Worm (Caenorhabditis elegans) whole organism, L4 larva: ENCODE results near the gene rpl-36.

ENCODE experiments used
- F10B5.3 ChIP-seq: sonication (generic microtip); optimal IDR thresholded peaks from 2 replicates; lab custom pipeline; 2016; ENCODE audit warnings: mild to moderate bottlenecking, missing genetic modification characterization, missing compliant biosample characterization
- F37D6.2 ChIP-seq: sonication (generic microtip); optimal IDR thresholded peaks from 2 replicates; lab custom pipeline; 2016; ENCODE audit warnings: mild to moderate bottlenecking, missing genetic modification characterization, missing compliant biosample characterization
- Y105C5A.15 ChIP-seq: fragments of 200-800 bp; sonication (Bioruptor generic); IDR thresholded peaks from 2 replicates; pipeline ENCODE4 v1.3.6; 2022; ENCODE audit warnings: missing genetic modification characterization, missing compliant biosample characterization
- aly-2 ChIP-seq: sonication (generic microtip); optimal IDR thresholded peaks from 2 replicates; lab custom pipeline; 2018; ENCODE audit warnings: missing biosample characterization, missing genetic modification characterization
- ceh-62 ChIP-seq: sonication (generic microtip); optimal IDR thresholded peaks from 2 replicates; lab custom pipeline; 2017; ENCODE audit warnings: missing biosample characterization, missing genetic modification characterization
- fkh-10 ChIP-seq: fragments of 150-350 bp; optimal IDR thresholded peaks from 2 replicates; lab custom pipeline; 2014; ENCODE audit warnings: missing biosample characterization, missing genetic modification reagents, missing genetic modification characterization
- lin-13 ChIP-seq: fragments of 150-350 bp; optimal IDR thresholded peaks from 2 replicates; lab custom pipeline; 2014; ENCODE audit warnings: missing biosample characterization, missing genetic modification reagents, missing genetic modification characterization
- lin-15B ChIP-seq: fragments of 150-350 bp; sonication (generic microtip); optimal IDR thresholded peaks from 3 replicates; lab custom pipeline; 2014; ENCODE audit warnings: missing biosample characterization, missing genetic modification characterization
- nhr-25 ChIP-seq: sonication (generic microtip); optimal IDR thresholded peaks from 2 replicates; lab custom pipeline; 2017; ENCODE audit warnings: missing genetic modification characterization, mild to moderate bottlenecking, missing compliant biosample characterization, antibody characterized with exemption, moderate library complexity, borderline replicate concordance; ENCODE audit not compliant: insufficient read depth
- snpc-4 ChIP-seq: fragments of 150-350 bp; optimal IDR thresholded peaks from 2 replicates; lab custom pipeline; 2014; ENCODE audit warnings: missing biosample characterization, missing genetic modification characterization
- spr-1 ChIP-seq: sonication (generic microtip); optimal IDR thresholded peaks from 2 replicates; lab custom pipeline; 2016; ENCODE audit warnings: mild to moderate bottlenecking, missing genetic modification characterization, missing compliant biosample characterization
- tra-1 ChIP-seq: fragments of 200-800 bp; sonication (Bioruptor generic); IDR thresholded peaks from 2 replicates; pipeline ENCODE4 v1.3.6; 2022; ENCODE audit warnings: missing genetic modification reagents, missing genetic modification characterization, missing compliant biosample characterization

DNA sequence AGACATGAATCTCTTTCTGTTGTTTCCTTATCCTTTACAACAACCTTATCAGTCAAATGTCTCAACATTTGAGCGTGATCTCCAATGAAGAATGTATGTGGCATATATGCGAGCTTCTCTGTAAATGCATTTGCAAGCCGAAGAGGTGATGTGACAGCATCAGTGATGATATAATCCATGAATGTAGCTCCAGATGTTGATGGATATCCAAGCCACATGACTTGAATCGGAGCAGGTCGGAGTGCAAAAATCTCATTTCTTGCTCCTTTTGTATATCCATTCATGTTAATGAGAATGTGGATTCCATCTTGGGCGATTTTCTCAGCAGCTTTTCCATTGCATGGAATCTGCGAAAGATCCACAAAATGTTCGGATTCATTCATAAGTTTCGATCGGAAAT, 31.9 kb upstream of the rpl-36 start:
- TF ChIP-seq snpc-4 (tag; lab: Kevin White, UChicago), result no peak
- TF ChIP-seq lin-13 (GFP tag; lab: Kevin White, UChicago), result no peak
- no peak for TF ChIP-seq F37D6.2
- no peak for TF ChIP-seq tra-1 (GFP tag; lab: Robert Waterston, UW)
- TF ChIP-seq Y105C5A.15 (GFP tag; lab: Robert Waterston, UW), result no peak
- TF ChIP-seq fkh-10 (GFP tag; lab: Kevin White, UChicago), result no peak
- TF ChIP-seq aly-2 (tag; lab: Kevin White, UChicago), result no peak
- TF ChIP-seq nhr-25 (tag; lab: Kevin White, UChicago), result no peak
- TF ChIP-seq F10B5.3, result no peak
- TF ChIP-seq ceh-62 (tag; lab: Kevin White, UChicago), result no peak
- TF ChIP-seq lin-15B (tag; lab: Kevin White, UChicago), result no peak
- TF ChIP-seq spr-1 (tag; lab: Kevin White, UChicago), result no peak
